Worm (Caenorhabditis elegans): ENCODE measurements around the gene acr-3.
A peak's percentile ranks its signal among the peaks of the same experiment; 100 is the strongest.

acr-3 gene

ce11 chrX:6740282-6740982 lies 31.1 kb downstream of the acr-3 start:
- TF ChIP-seq unc-62 (GFP tag; optimal IDR thresholded peaks at IDR 0.05), result no peak
- no peak for TF ChIP-seq bed-3 (GFP tag; optimal IDR thresholded peaks at IDR 0.05)
- no peak for TF ChIP-seq mab-5 (tag; optimal IDR thresholded peaks at IDR 0.05)
- TF ChIP-seq ces-1 (GFP tag; optimal IDR thresholded peaks at IDR 0.05), result no peak

DNA sequence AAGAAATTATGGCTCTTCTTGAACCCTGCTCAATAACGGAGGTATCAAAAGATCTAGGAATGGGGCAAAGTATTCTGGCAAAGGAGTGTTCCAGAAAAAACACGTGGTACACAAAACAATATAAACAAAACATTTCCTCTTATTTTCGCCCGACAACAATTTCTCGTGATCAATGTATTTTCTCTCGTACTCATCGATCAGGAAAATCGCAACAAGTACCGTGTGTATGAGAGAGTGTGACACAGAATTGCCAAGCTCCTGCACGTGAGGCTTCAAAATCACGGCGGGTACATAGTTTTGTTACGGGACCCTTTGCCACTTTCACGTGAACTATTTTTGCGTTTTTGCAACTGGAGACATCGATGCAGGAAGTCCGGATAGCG lies 31.6 kb downstream of the acr-3 start:
- TF ChIP-seq zip-8 (tag; optimal IDR thresholded peaks at IDR 0.05) (no peak), nhr-2 (tag; optimal IDR thresholded peaks at IDR 0.05) (no peak), lin-32 (GFP tag; optimal IDR thresholded peaks at IDR 0.05) (no peak), pha-4 (tag; optimal IDR thresholded peaks at IDR 0.05) (no peak), ham-2 (GFP tag; optimal IDR thresholded peaks at IDR 0.05) (no peak), sptf-1 (tag; optimal IDR thresholded peaks at IDR 0.05) (no peak), blmp-1 (tag; optimal IDR thresholded peaks at IDR 0.05) (no peak), unc-120 (tag; optimal IDR thresholded peaks at IDR 0.05; ENCODE audit: poor library complexity, severe bottlenecking) (no peak), nhr-237 (tag; optimal IDR thresholded peaks at IDR 0.05) (no peak), nhr-12 (tag; optimal IDR thresholded peaks at IDR 0.05) (no peak), mep-1 (tag; optimal IDR thresholded peaks at IDR 0.05) (no peak), mls-2 (tag; optimal IDR thresholded peaks at IDR 0.05) (no peak), ces-1 (GFP tag; optimal IDR thresholded peaks at IDR 0.05) (no peak), nhr-28 (tag; optimal IDR thresholded peaks at IDR 0.05) (no peak), ceh-83 (GFP tag; optimal IDR thresholded peaks at IDR 0.05) (no peak)

DNA sequence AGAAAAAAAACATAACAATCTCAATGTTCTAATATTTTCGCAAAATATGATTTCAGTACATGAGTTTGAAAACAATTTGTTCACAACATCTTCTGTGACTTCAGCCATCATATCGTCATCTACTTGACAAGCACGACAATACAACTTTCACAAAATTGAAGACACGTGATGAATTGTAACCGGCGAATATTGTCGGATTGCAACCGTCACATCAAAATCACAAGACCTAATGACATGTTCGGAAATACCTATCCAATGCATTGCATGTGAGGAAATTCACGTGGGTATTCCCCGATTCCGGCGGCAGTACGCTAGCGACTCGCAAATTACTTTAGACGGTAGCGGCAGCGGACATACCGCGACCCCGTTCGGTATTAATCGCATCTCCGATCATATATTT lies 32.2 kb downstream of the acr-3 start:
- TF ChIP-seq ceh-43 (GFP tag; optimal IDR thresholded peaks at IDR 0.05) (no peak), mep-1 (tag; optimal IDR thresholded peaks at IDR 0.05) (no peak), ztf-11 (tag; optimal IDR thresholded peaks at IDR 0.05) (no peak), unc-39 (tag; optimal IDR thresholded peaks at IDR 0.05) (no peak), unc-62 (GFP tag; optimal IDR thresholded peaks at IDR 0.05) (peak; percentile 52), unc-120 (tag; optimal IDR thresholded peaks at IDR 0.05; ENCODE audit: poor library complexity, severe bottlenecking) (no peak), elt-3 (tag; optimal IDR thresholded peaks at IDR 0.05) (no peak), elt-1 (tag; optimal IDR thresholded peaks at IDR 0.05; ENCODE audit: borderline replicate concordance, insufficient read depth) (no peak), ceh-83 (GFP tag; optimal IDR thresholded peaks at IDR 0.05) (no peak)

DNA sequence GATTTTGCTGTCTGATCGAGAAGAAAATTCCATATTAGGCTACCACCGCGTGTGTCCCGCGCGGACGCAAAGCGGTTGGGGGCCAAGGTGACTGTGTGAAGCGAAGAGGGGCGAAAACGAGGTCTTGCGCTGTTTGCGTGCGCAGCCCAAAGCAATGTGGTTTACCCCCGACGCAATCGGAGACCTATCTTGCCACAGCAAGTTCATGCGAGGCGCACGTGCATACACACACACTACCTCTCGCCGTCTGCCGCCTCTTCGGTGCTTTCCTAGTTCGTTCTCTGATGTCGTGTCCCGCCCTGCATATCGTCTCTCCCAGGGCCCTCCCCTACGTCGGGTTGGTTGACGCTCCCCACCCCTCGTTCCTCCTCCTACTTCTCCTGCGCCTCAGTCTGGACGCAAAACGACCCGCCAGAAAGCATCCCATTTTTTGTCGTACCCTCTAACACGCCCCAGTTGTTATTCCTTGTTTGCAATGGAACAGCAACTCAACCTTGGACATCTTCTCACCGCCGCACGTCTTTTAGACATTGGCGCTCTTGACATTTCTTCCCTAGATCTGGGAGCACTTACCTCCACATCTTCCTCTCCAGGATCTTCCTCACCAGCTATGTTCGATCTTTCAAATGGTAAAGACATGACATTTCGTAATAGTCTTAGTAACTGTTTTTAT lies 32.8 kb downstream of the acr-3 start, which contains the start of gene mdl-1:
mdl-1 (plus strand) TSS at position 341 of the 673 bp plus-strand sequence.
- TF ChIP-seq ceh-83 (GFP tag; optimal IDR thresholded peaks at IDR 0.05), result peak; percentile 67
- no peak for TF ChIP-seq ceh-39 (tag; optimal IDR thresholded peaks at IDR 0.05)
- TF ChIP-seq cnd-1 (tag; optimal IDR thresholded peaks at IDR 0.05), result no peak
- peak; percentile 72 for TF ChIP-seq lin-13 (tag; optimal IDR thresholded peaks at IDR 0.05)
- no peak for TF ChIP-seq nhr-28 (tag; optimal IDR thresholded peaks at IDR 0.05)
- peak; percentile 76 for TF ChIP-seq ztf-11 (tag; optimal IDR thresholded peaks at IDR 0.05)
- TF ChIP-seq drap-1 (GFP tag; optimal IDR thresholded peaks at IDR 0.05), result peak; percentile 76
- peak; percentile 65 for TF ChIP-seq tbx-8 (GFP tag; optimal IDR thresholded peaks at IDR 0.05)
- peak; percentile 11 for TF ChIP-seq blmp-1 (tag; optimal IDR thresholded peaks at IDR 0.05)
- peak; percentile 51 for TF ChIP-seq unc-62 (GFP tag; optimal IDR thresholded peaks at IDR 0.05)
- TF ChIP-seq hlh-1 (tag; optimal IDR thresholded peaks at IDR 0.05), result peak; percentile 23
- peak; percentile 46 for TF ChIP-seq bed-3 (GFP tag; optimal IDR thresholded peaks at IDR 0.05)
- no peak for TF ChIP-seq sem-2 (GFP tag; optimal IDR thresholded peaks at IDR 0.05)
- TF ChIP-seq mab-5 (tag; optimal IDR thresholded peaks at IDR 0.05), result no peak
- TF ChIP-seq lin-32 (GFP tag; optimal IDR thresholded peaks at IDR 0.05), result no peak
- TF ChIP-seq nhr-12 (tag; optimal IDR thresholded peaks at IDR 0.05), result no peak
- peak; percentile 39 for TF ChIP-seq ces-1 (GFP tag; optimal IDR thresholded peaks at IDR 0.05)
- TF ChIP-seq nhr-2 (tag; optimal IDR thresholded peaks at IDR 0.05), result peak; percentile 48
- TF ChIP-seq lsy-2 (tag; optimal IDR thresholded peaks at IDR 0.05), result peak; percentile 51
- TF ChIP-seq unc-39 (tag; optimal IDR thresholded peaks at IDR 0.05), result peak; percentile 81
- peak; percentile 35 for TF ChIP-seq mep-1 (tag; optimal IDR thresholded peaks at IDR 0.05)
- TF ChIP-seq snpc-4 (tag; optimal IDR thresholded peaks at IDR 0.05), result no peak
- peak; percentile 60 for TF ChIP-seq ceh-43 (GFP tag; optimal IDR thresholded peaks at IDR 0.05)
- peak; percentile 82 for TF ChIP-seq mls-2 (tag; optimal IDR thresholded peaks at IDR 0.05)
- peak; percentile 80 for TF ChIP-seq unc-120 (tag; optimal IDR thresholded peaks at IDR 0.05; ENCODE audit: poor library complexity, severe bottlenecking)
- TF ChIP-seq elt-3 (tag; optimal IDR thresholded peaks at IDR 0.05), result peak; percentile 65
- peak; percentile 89 for TF ChIP-seq sptf-1 (tag; optimal IDR thresholded peaks at IDR 0.05)
- TF ChIP-seq elt-1 (tag; optimal IDR thresholded peaks at IDR 0.05; ENCODE audit: borderline replicate concordance, insufficient read depth), result peak; percentile 81
- peak; percentile 100 for TF ChIP-seq ham-2 (GFP tag; optimal IDR thresholded peaks at IDR 0.05)
- TF ChIP-seq nhr-237 (tag; optimal IDR thresholded peaks at IDR 0.05), result peak; percentile 64
- peak; percentile 38 for TF ChIP-seq zip-8 (tag; optimal IDR thresholded peaks at IDR 0.05)
- TF ChIP-seq pha-4 (tag; optimal IDR thresholded peaks at IDR 0.05), result peak; percentile 98
- no peak for TF ChIP-seq flh-1 (GFP tag; optimal IDR thresholded peaks at IDR 0.05)
- peak; percentile 61 for TF ChIP-seq nhr-76 (tag; optimal IDR thresholded peaks at IDR 0.05)
- TF ChIP-seq M03D4.4 (tag; optimal IDR thresholded peaks at IDR 0.05), result peak; percentile 56
